Worm (Caenorhabditis elegans) whole organism, mixed stage, embryonic: ENCODE data around the gene gst-15.
"Not testable (repeated sequence)": the region's sequence is repeated elsewhere in the genome, so short reads cannot be mapped to it uniquely, and the experiment has no call there.

Source experiments
- cnd-1 ChIP-seq: fragments of 200-800 bp; sonication (Bioruptor generic); optimal IDR thresholded peaks from 2 replicates; lab custom pipeline; 2018; ENCODE audit warnings: mild to moderate bottlenecking, missing genetic modification characterization, missing compliant biosample characterization
- elt-1 ChIP-seq: sonication (generic microtip); optimal IDR thresholded peaks from 2 replicates; lab custom pipeline; 2017; ENCODE audit warnings: missing genetic modification characterization, mild to moderate bottlenecking, missing compliant biosample characterization, antibody characterized with exemption, moderate library complexity, borderline replicate concordance; ENCODE audit not compliant: insufficient read depth
- ham-2 ChIP-seq: fragments of 200-800 bp; sonication (Bioruptor generic); optimal IDR thresholded peaks from 2 replicates; lab custom pipeline; 2018; ENCODE audit warnings: mild to moderate bottlenecking, missing genetic modification characterization, missing compliant biosample characterization
- lin-13 ChIP-seq: fragments of 150-350 bp; optimal IDR thresholded peaks from 2 replicates; lab custom pipeline; 2014; ENCODE audit warnings: missing biosample characterization, missing genetic modification characterization
- lin-32 ChIP-seq: fragments of 200-800 bp; sonication (Bioruptor generic); optimal IDR thresholded peaks from 2 replicates; lab custom pipeline; 2018; ENCODE audit warnings: mild to moderate bottlenecking, missing genetic modification characterization, missing compliant biosample characterization
- lsy-2 ChIP-seq: fragments of 150-350 bp; optimal IDR thresholded peaks from 2 replicates; lab custom pipeline; 2014; ENCODE audit warnings: missing biosample characterization, missing genetic modification characterization
- nhr-2 ChIP-seq: fragments of 150-350 bp; optimal IDR thresholded peaks from 2 replicates; lab custom pipeline; 2014; ENCODE audit warnings: missing biosample characterization, missing genetic modification characterization
- nhr-237 ChIP-seq: fragments of 150-350 bp; optimal IDR thresholded peaks from 2 replicates; lab custom pipeline; 2014; ENCODE audit warnings: missing biosample characterization, missing genetic modification characterization
- nhr-76 ChIP-seq: sonication (generic microtip); optimal IDR thresholded peaks from 2 replicates; lab custom pipeline; 2017; ENCODE audit warnings: missing biosample characterization, missing genetic modification characterization
- snpc-4 ChIP-seq: fragments of 150-350 bp; optimal IDR thresholded peaks from 2 replicates; lab custom pipeline; 2014; ENCODE audit warnings: missing biosample characterization, missing genetic modification characterization
- unc-39 ChIP-seq: fragments of 150-350 bp; optimal IDR thresholded peaks from 2 replicates; lab custom pipeline; 2014; ENCODE audit warnings: missing biosample characterization, missing genetic modification characterization
- unc-62 ChIP-seq: fragments of 150-350 bp; optimal IDR thresholded peaks from 2 replicates; lab custom pipeline; 2014; ENCODE audit warnings: missing biosample characterization, missing genetic modification reagents, missing genetic modification characterization

DNA sequence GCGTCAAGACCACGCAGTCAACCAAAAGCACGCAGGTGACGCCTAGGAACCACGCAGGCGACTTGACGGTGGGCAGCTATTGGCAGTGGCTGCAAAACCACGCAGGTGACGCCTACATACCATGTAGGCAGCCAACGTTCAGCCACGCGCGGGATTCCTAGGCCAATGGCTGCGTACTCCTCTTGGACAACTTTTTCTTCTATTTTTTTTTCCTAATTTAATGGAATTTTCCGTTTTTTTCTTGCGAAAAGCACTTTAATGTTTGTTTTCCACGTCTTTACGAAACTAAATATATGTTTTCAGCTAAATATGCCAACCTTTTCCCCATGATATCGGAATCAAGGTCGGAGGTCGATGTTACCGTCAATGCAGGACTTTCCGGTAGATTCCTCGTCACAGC is 41.7 kb upstream of the gst-15 start, which contains the start of gene C31C9.9:
- TF ChIP-seq snpc-4 (tag; lab: Kevin White, UChicago); lin-13 (tag; lab: Kevin White, UChicago); cnd-1 (tag; lab: Kevin White, UChicago); unc-39 (tag; lab: Kevin White, UChicago); lin-32; ham-2 (GFP tag; lab: Kevin White, UChicago); nhr-237 (tag; lab: Kevin White, UChicago); lsy-2 (tag; lab: Kevin White, UChicago); nhr-76 (tag; lab: Kevin White, UChicago); unc-62; elt-1 (tag; lab: Kevin White, UChicago); nhr-2 (tag; lab: Kevin White, UChicago): not testable (repeated sequence)
